Fruit fly (Drosophila melanogaster) whole organism, embryonic: ENCODE results near the gene Atpalpha.

ENCODE experiments used
- Atf-2 ChIP-seq: fragments of 200-800 bp; sonication (Bioruptor generic); optimal IDR thresholded peaks from 2 replicates; lab custom pipeline; 2016; ENCODE audit warnings: missing biosample characterization, missing genetic modification characterization
- CG10274 ChIP-seq: fragments of 200-800 bp; sonication (Bioruptor generic); optimal IDR thresholded peaks from 3 replicates; lab custom pipeline; 2017; ENCODE audit warnings: missing biosample characterization, mild to moderate bottlenecking, missing genetic modification characterization
- CG10654 ChIP-seq: fragments of 200-800 bp; sonication (Bioruptor generic); optimal IDR thresholded peaks from 2 replicates; lab custom pipeline; 2016; ENCODE audit warnings: missing biosample characterization, missing genetic modification characterization
- CG11696 ChIP-seq: fragments of 200-800 bp; sonication (Bioruptor generic); IDR thresholded peaks from 2 replicates; pipeline ENCODE4 v1.3.6; 2022; ENCODE audit warnings: missing biosample characterization, missing genetic modification characterization
- CG13123 ChIP-seq: fragments of 200-800 bp; sonication (Bioruptor generic); optimal IDR thresholded peaks from 2 replicates; lab custom pipeline; 2016; ENCODE audit warnings: missing biosample characterization, missing genetic modification characterization
- CG13296 ChIP-seq: fragments of 200-800 bp; sonication (Bioruptor generic); optimal IDR thresholded peaks from 3 replicates; lab custom pipeline; 2018; ENCODE audit warnings: missing biosample characterization, mild to moderate bottlenecking, missing genetic modification characterization
- CG14014 ChIP-seq: fragments of 200-800 bp; sonication (Bioruptor generic); IDR thresholded peaks from 2 replicates; pipeline ENCODE4 v1.3.6; 2022; ENCODE audit warnings: missing biosample characterization, missing genetic modification characterization
- CG14441 ChIP-seq: fragments of 200-800 bp; sonication (Bioruptor generic); IDR thresholded peaks from 2 replicates; pipeline ENCODE4 v1.3.6; 2022; ENCODE audit warnings: missing biosample characterization, missing genetic modification characterization
- CG14965 ChIP-seq: fragments of 200-800 bp; sonication (Bioruptor generic); optimal IDR thresholded peaks from 2 replicates; lab custom pipeline; 2016; ENCODE audit warnings: missing biosample characterization, missing genetic modification characterization, borderline replicate concordance
- CG1603 ChIP-seq: fragments of 200-800 bp; sonication (Bioruptor generic); optimal IDR thresholded peaks from 2 replicates; lab custom pipeline; 2019; ENCODE audit warnings: missing biosample characterization, mild to moderate bottlenecking, missing genetic modification characterization, moderate library complexity
- CG17568 ChIP-seq: fragments of 200-800 bp; sonication (Bioruptor generic); optimal IDR thresholded peaks from 2 replicates; lab custom pipeline; 2018; ENCODE audit warnings: missing biosample characterization, mild to moderate bottlenecking, missing genetic modification characterization, moderate library complexity
- CG2199 ChIP-seq: fragments of 200-800 bp; sonication (Bioruptor generic); IDR thresholded peaks from 3 replicates; pipeline ENCODE4 v1.3.6; 2022; ENCODE audit warnings: missing biosample characterization, missing genetic modification characterization
- CG2712 ChIP-seq: fragments of 200-800 bp; optimal IDR thresholded peaks from 3 replicates; lab custom pipeline; 2019; ENCODE audit warnings: missing biosample characterization, mild to moderate bottlenecking, missing genetic modification characterization, moderate library complexity
- CG30403 ChIP-seq: fragments of 200-800 bp; sonication (Bioruptor generic); optimal IDR thresholded peaks from 3 replicates; lab custom pipeline; 2016; ENCODE audit warnings: missing biosample characterization, missing genetic modification characterization
- CG30431 ChIP-seq: fragments of 200-800 bp; sonication (Bioruptor generic); optimal IDR thresholded peaks from 2 replicates; lab custom pipeline; 2017; ENCODE audit warnings: missing biosample characterization, missing genetic modification characterization
- CG33213 ChIP-seq: fragments of 200-800 bp; sonication (Bioruptor generic); optimal IDR thresholded peaks from 3 replicates; lab custom pipeline; 2016; ENCODE audit warnings: missing biosample characterization, missing genetic modification characterization
- CG3838 ChIP-seq: fragments of 200-800 bp; sonication (Bioruptor generic); optimal IDR thresholded peaks from 3 replicates; lab custom pipeline; 2016; ENCODE audit warnings: missing biosample characterization, missing genetic modification characterization
- CG7556 ChIP-seq: fragments of 200-800 bp; sonication (Bioruptor generic); optimal IDR thresholded peaks from 2 replicates; lab custom pipeline; 2017; ENCODE audit warnings: missing biosample characterization, mild to moderate bottlenecking, missing genetic modification characterization
- CG7839 ChIP-seq: fragments of 200-800 bp; sonication (Bioruptor generic); optimal IDR thresholded peaks from 3 replicates; lab custom pipeline; 2018; ENCODE audit warnings: missing biosample characterization, mild to moderate bottlenecking, missing genetic modification characterization, moderate library complexity
- CG8478 ChIP-seq: fragments of >200 bp; optimal IDR thresholded peaks from 2 replicates; lab custom pipeline; 2018
- CkIIα-i1 ChIP-seq: fragments of 200-800 bp; sonication (Bioruptor generic); IDR thresholded peaks from 2 replicates; pipeline ENCODE4 v1.3.6; 2022; ENCODE audit warnings: missing biosample characterization, missing genetic modification characterization
- Elba2 ChIP-seq: fragments of 200-800 bp; sonication (Bioruptor generic); optimal IDR thresholded peaks from 3 replicates; lab custom pipeline; 2016; ENCODE audit warnings: missing biosample characterization, missing genetic modification characterization
- Ets65A ChIP-seq: fragments of 200-800 bp; sonication (Bioruptor generic); peaks from one replicate; lab custom pipeline; 2016; ENCODE audit warnings: missing biosample characterization, missing genetic modification characterization
- HLH4C ChIP-seq: fragments of 200-800 bp; sonication (Bioruptor generic); IDR thresholded peaks from 3 replicates; pipeline ENCODE4 v1.3.6; 2022; ENCODE audit warnings: missing biosample characterization, missing genetic modification characterization; ENCODE audit not compliant: partially characterized antibody
- HLH54F ChIP-seq: fragments of 200-800 bp; sonication (Bioruptor generic); optimal IDR thresholded peaks from 3 replicates; lab custom pipeline; 2016; ENCODE audit warnings: missing biosample characterization, missing genetic modification characterization
- Hmr ChIP-seq: fragments of 200-800 bp; sonication (Bioruptor generic); optimal IDR thresholded peaks from 3 replicates; lab custom pipeline; 2017; ENCODE audit warnings: mild to moderate bottlenecking, missing biosample characterization, missing genetic modification reagents, missing genetic modification characterization
- Hmx ChIP-seq: fragments of 200-800 bp; sonication (Bioruptor generic); optimal IDR thresholded peaks from 2 replicates; lab custom pipeline; 2016; ENCODE audit warnings: missing biosample characterization, missing genetic modification characterization
- MBD-R2 ChIP-seq: fragments of 200-800 bp; sonication (Bioruptor generic); IDR thresholded peaks from 2 replicates; pipeline ENCODE4 v1.3.6; 2022; ENCODE audit warnings: missing biosample characterization, missing genetic modification characterization
- NfI ChIP-seq: fragments of 200-800 bp; sonication (Bioruptor generic); optimal IDR thresholded peaks from 3 replicates; lab custom pipeline; 2018; ENCODE audit warnings: missing biosample characterization, mild to moderate bottlenecking, missing genetic modification characterization, moderate library complexity
- Poxn ChIP-seq: fragments of 200-800 bp; sonication (Bioruptor generic); IDR thresholded peaks from 2 replicates; pipeline ENCODE4 v1.3.6; 2022; ENCODE audit warnings: missing biosample characterization, missing genetic modification characterization
- Rx ChIP-seq: fragments of 200-800 bp; sonication (Bioruptor generic); IDR thresholded peaks from 2 replicates; pipeline ENCODE4 v1.3.6; 2022; ENCODE audit warnings: missing biosample characterization, missing genetic modification characterization
- Sox102F ChIP-seq: fragments of 200-800 bp; sonication (Bioruptor generic); optimal IDR thresholded peaks from 2 replicates; lab custom pipeline; 2018; ENCODE audit warnings: missing biosample characterization, mild to moderate bottlenecking, missing genetic modification characterization, moderate library complexity
- aop ChIP-seq: fragments of 200-800 bp; sonication (Bioruptor generic); IDR thresholded peaks from 2 replicates; pipeline ENCODE4 v1.3.6; 2022; ENCODE audit warnings: missing biosample characterization, missing genetic modification characterization
- bcd ChIP-seq: fragments of 200-800 bp; sonication (Bioruptor generic); optimal IDR thresholded peaks from 2 replicates; lab custom pipeline; 2017; ENCODE audit warnings: missing biosample characterization, mild to moderate bottlenecking, missing genetic modification characterization
- corto ChIP-seq: fragments of 200-800 bp; sonication (Bioruptor generic); optimal IDR thresholded peaks from 2 replicates; lab custom pipeline; 2016; ENCODE audit warnings: missing biosample characterization, mild to moderate bottlenecking, missing genetic modification characterization, moderate library complexity
- crol ChIP-seq: fragments of 200-800 bp; sonication (Bioruptor generic); IDR thresholded peaks from 2 replicates; pipeline ENCODE4 v1.3.6; 2022; ENCODE audit warnings: missing biosample characterization, missing genetic modification characterization
- da ChIP-seq: fragments of 200-800 bp; sonication (Bioruptor generic); optimal IDR thresholded peaks from 2 replicates; lab custom pipeline; 2016; ENCODE audit warnings: missing biosample characterization, missing genetic modification characterization
- dm ChIP-seq: fragments of 200-800 bp; sonication (Bioruptor generic); optimal IDR thresholded peaks from 3 replicates; lab custom pipeline; 2016; ENCODE audit warnings: missing biosample characterization, missing genetic modification characterization
- eve ChIP-seq, 2 experiments: fragments of >200 bp; optimal IDR thresholded peaks; 2 replicates each; lab custom pipeline; 2017; ENCODE audit warnings: missing biosample characterization in 2 of 2, missing genetic modification characterization in 2 of 2
- hbn ChIP-seq: fragments of 200-800 bp; sonication (Bioruptor generic); IDR thresholded peaks from 2 replicates; pipeline ENCODE4 v1.3.6; 2022; ENCODE audit warnings: missing biosample characterization, missing genetic modification characterization; ENCODE audit not compliant: partially characterized antibody
- her ChIP-seq: fragments of 200-800 bp; sonication (Bioruptor generic); optimal IDR thresholded peaks from 2 replicates; lab custom pipeline; 2016; ENCODE audit warnings: missing biosample characterization, missing genetic modification characterization
- nmo ChIP-seq: fragments of 200-800 bp; sonication (Bioruptor generic); optimal IDR thresholded peaks from 2 replicates; lab custom pipeline; 2018; ENCODE audit warnings: missing biosample characterization, mild to moderate bottlenecking, missing genetic modification characterization, moderate library complexity
- pita ChIP-seq: fragments of 200-800 bp; sonication (Bioruptor generic); optimal IDR thresholded peaks from 2 replicates; lab custom pipeline; 2017; ENCODE audit warnings: missing biosample characterization, mild to moderate bottlenecking, missing genetic modification characterization
- salm ChIP-seq: fragments of 200-800 bp; sonication (Bioruptor generic); optimal IDR thresholded peaks from 2 replicates; lab custom pipeline; 2018; ENCODE audit warnings: missing biosample characterization, mild to moderate bottlenecking, missing genetic modification characterization
- scrt ChIP-seq: fragments of 200-800 bp; sonication (Bioruptor generic); optimal IDR thresholded peaks from 2 replicates; lab custom pipeline; 2018; ENCODE audit warnings: missing biosample characterization, mild to moderate bottlenecking, missing genetic modification characterization, moderate library complexity
- slp2 ChIP-seq: fragments of 200-800 bp; sonication (Bioruptor generic); optimal IDR thresholded peaks from 2 replicates; lab custom pipeline; 2016; ENCODE audit warnings: missing biosample characterization, missing genetic modification characterization
- tll ChIP-seq, 2 experiments: fragments of 200-800 bp in 1 of 2; fragments of >200 bp in 1 of 2; sonication (Bioruptor generic) in 1 of 2; optimal IDR thresholded peaks; 2 replicates each; lab custom pipeline; 2017 to 2019; ENCODE audit warnings: missing biosample characterization in 2 of 2, missing genetic modification characterization in 2 of 2, mild to moderate bottlenecking in 1 of 2, moderate library complexity in 1 of 2
- twi ChIP-seq: fragments of 200-800 bp; optimal IDR thresholded peaks from 2 replicates; lab custom pipeline; 2019; ENCODE audit warnings: missing biosample characterization, mild to moderate bottlenecking, missing genetic modification characterization, moderate library complexity

The Atpalpha gene

dm6 chr3R:20955932-20956636, 7.6 kb downstream of the Atpalpha start (continued):
- TF ChIP-seq Hmx (no peak), HLH54F (GFP tag; lab: Kevin White, UChicago) (peak; percentile 8), CG10274 (GFP tag; lab: Kevin White, UChicago) (no peak), NfI (GFP tag; lab: Kevin White, UChicago) (peak; percentile 18), CG14014 (peak; percentile 29; the same call in 1 of the 2 replicates), CkIIα-i1 (GFP tag; lab: Robert Waterston, UW) (no peak), Ets65A (GFP tag; lab: Kevin White, UChicago) (peak; percentile 29), CG30431 (no peak), CG2712 (tag; lab: Kevin White, UChicago) (no peak), crol (GFP tag; lab: Robert Waterston, UW) (no peak), Rx (no peak), her (GFP tag; lab: Kevin White, UChicago) (no peak), corto (no peak), HLH4C (GFP tag; lab: Robert Waterston, UW) (no peak), Hmr (peak; percentile 30), CG7556 (GFP tag; lab: Kevin White, UChicago) (peak; percentile 40), CG30403 (peak; percentile 2), Elba2 (GFP tag; lab: Kevin White, UChicago) (no peak), CG11696 (GFP tag; lab: Robert Waterston, UW) (no peak), CG10654 (GFP tag; lab: Kevin White, UChicago) (no peak), hbn (GFP tag; lab: Robert Waterston, UW) (no peak), scrt (GFP tag; lab: Kevin White, UChicago) (no peak), tll (GFP tag; optimal IDR thresholded peaks at IDR 0.05; lab: Kevin White, UChicago) (no peak)

dm6 chr3R:20956875-20957874, 8.7 kb downstream of the Atpalpha start:
- TF ChIP-seq CG13296 (peak; percentile 92), MBD-R2 (no peak; the same call in 1 of the 2 replicates), Sox102F (peak; percentile 89), CG7839 (tag; lab: Kevin White, UChicago) (peak; percentile 89), CG8478 (lab: Kevin White, UChicago) (no peak), CG14441 (GFP tag; lab: Robert Waterston, UW) (peak; percentile 59), Atf-2 (peak; percentile 76), Hmx (peak; percentile 60), eve (GFP tag; optimal IDR thresholded peaks at IDR 0.05; lab: Kevin White, UChicago) (peak in 1 of 2 experiments; percentile 96), CG1603 (tag; lab: Kevin White, UChicago) (peak; percentile 14), aop (no peak), CG13123 (peak; percentile 61), slp2 (GFP tag; lab: Kevin White, UChicago) (peak; percentile 83), CG3838 (GFP tag; lab: Kevin White, UChicago) (peak; percentile 58), salm (tag; lab: Kevin White, UChicago) (peak; percentile 66), bcd (GFP tag; lab: Kevin White, UChicago) (peak; percentile 93), nmo (GFP tag; lab: Kevin White, UChicago) (peak; percentile 90), twi (tag; lab: Kevin White, UChicago) (peak; percentile 73), da (GFP tag; lab: Kevin White, UChicago) (peak; percentile 15), Poxn (GFP tag; lab: Robert Waterston, UW) (peak; percentile 47), dm (GFP tag; lab: Kevin White, UChicago) (peak; percentile 59), CG17568 (peak; percentile 71), pita (GFP tag; lab: Kevin White, UChicago) (no peak), CG2199 (GFP tag; lab: Robert Waterston, UW) (peak; percentile 78; the same call in 2 of the 3 replicates), CG14965 (GFP tag; lab: Kevin White, UChicago) (no peak), CG33213 (GFP tag; lab: Kevin White, UChicago) (peak; percentile 29)
